Worm (Caenorhabditis elegans): Measurements from ENCODE around the gene glb-16.

DNA sequence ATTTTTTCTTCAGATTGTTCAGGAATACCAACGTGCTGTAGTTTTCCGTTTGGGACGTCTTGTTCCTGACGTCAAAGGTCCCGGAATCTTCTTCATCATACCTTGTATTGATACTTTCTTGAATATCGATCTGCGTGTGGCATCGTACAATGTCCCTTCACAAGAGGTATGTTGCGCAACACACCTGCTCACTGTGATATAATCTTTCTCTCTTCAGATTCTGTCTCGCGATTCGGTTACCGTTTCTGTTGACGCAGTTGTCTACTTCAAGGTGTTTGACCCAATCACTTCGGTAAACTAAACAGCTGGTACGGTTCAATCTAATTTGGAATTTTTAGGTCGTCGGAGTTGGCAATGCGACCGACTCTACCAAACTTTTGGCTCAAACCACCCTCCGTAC lies 23.5 kb upstream of the glb-16 start:
- no peak for TF ChIP-seq ceh-39 (tag; optimal IDR thresholded peaks at IDR 0.05)
- TF ChIP-seq flh-1 (GFP tag; optimal IDR thresholded peaks at IDR 0.05) = no peak
- TF ChIP-seq ces-1 (GFP tag; optimal IDR thresholded peaks at IDR 0.05) = no peak
- TF ChIP-seq drap-1 (GFP tag; optimal IDR thresholded peaks at IDR 0.05) = no peak
- no peak for TF ChIP-seq elt-1 (tag; optimal IDR thresholded peaks at IDR 0.05; ENCODE audit: borderline replicate concordance, insufficient read depth)
